Worm (Caenorhabditis elegans): ENCODE measurements around the gene ncs-7.
A peak's percentile ranks its signal among the peaks of the same experiment; 100 is the strongest.

ncs-7 gene

DNA sequence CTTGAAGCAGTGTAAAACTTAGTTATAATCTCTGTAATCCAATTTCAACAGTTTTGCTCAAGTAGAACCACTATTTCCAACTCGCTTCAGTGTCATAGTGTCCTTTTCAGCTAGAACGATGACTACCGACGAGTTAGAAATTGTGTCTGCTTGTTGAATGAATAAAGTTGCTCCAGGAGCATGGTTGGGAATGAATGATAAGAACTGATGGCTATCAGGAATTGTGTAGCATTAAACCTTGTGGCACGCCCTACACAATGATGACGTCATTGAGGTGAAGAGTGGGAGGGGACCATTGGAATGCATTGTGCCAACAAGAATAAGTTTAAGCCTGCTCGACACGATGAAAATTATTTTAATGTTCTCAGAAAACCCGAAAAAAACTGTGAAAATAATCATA, 15.6 kb upstream of the ncs-7 start:
- no peak for TF ChIP-seq daf-16 (GFP tag; optimal IDR thresholded peaks at IDR 0.05)
- peak; percentile 54 for TF ChIP-seq daf-16 (tag; optimal IDR thresholded peaks at IDR 0.05)
- TF ChIP-seq dmd-6 (GFP tag; IDR thresholded peaks at IDR 0.05) = peak; percentile 47
- TF ChIP-seq nhr-28 (tag; optimal IDR thresholded peaks at IDR 0.05) = peak; percentile 6
- TF ChIP-seq Y105C5A.15 (GFP tag; IDR thresholded peaks at IDR 0.05) = no peak
- no peak for TF ChIP-seq mep-1 (tag; optimal IDR thresholded peaks at IDR 0.05)
- no peak for TF ChIP-seq lin-1 (GFP tag; IDR thresholded peaks at IDR 0.05)
- TF ChIP-seq pqm-1 (tag; optimal IDR thresholded peaks at IDR 0.05) = peak; percentile 57
- peak in 1 of 2 experiments; percentile 39 for TF ChIP-seq unc-62 (GFP tag; optimal IDR thresholded peaks at IDR 0.05 in 1 of 2)
- TF ChIP-seq unc-62 (tag; optimal IDR thresholded peaks at IDR 0.05) = no peak

DNA sequence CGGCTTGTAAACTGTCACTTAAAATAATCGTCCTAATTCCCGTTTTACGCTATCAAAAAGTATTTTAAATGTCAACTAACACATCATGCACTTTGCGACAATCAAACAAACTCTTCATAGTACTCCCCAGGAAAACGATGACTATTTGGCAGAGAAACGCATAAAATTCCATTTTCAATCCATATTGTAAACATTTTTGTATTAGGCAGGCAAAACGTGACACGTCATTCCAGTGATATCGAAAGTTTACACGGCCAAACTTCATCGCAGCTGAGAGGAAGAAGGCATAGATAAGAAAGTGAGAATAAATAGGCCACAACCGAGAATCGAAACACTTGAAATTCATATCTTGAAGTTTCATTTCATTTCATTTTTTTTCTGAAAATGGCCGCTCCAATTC, 14.2 kb upstream of the ncs-7 start, which contains the start of gene lec-9:
Gene lec-9 (plus strand): TSS at position 349 of the 400 bp plus-strand sequence.
- TF ChIP-seq snpc-1.2 (GFP tag; IDR thresholded peaks at IDR 0.05) = no peak
- no peak for TF ChIP-seq fos-1 (tag; optimal IDR thresholded peaks at IDR 0.05)
- TF ChIP-seq sdz-12 (GFP tag; optimal IDR thresholded peaks at IDR 0.05) = no peak
- no peak for TF ChIP-seq Y75B8A.6 (GFP tag; IDR thresholded peaks at IDR 0.05)
- peak; percentile 72 for TF ChIP-seq dve-1 (tag; optimal IDR thresholded peaks at IDR 0.05; ENCODE audit: insufficient read depth)
- TF ChIP-seq spr-1 (tag; optimal IDR thresholded peaks at IDR 0.05) = no peak
- TF ChIP-seq set-16 (GFP tag; IDR thresholded peaks at IDR 0.05) = no peak
- peak; percentile 76 for TF ChIP-seq nhr-28 (tag; optimal IDR thresholded peaks at IDR 0.05)
- TF ChIP-seq nhr-11 (tag; optimal IDR thresholded peaks at IDR 0.05) = peak; percentile 5
- TF ChIP-seq lin-13 (GFP tag; optimal IDR thresholded peaks at IDR 0.05) = peak; percentile 19
- TF ChIP-seq nhr-77 (tag; optimal IDR thresholded peaks at IDR 0.05) = peak; percentile 46
- TF ChIP-seq hlh-30 (tag; optimal IDR thresholded peaks at IDR 0.05; ENCODE audit: insufficient read depth) = peak; percentile 26
- TF ChIP-seq lsy-2 (tag; optimal IDR thresholded peaks at IDR 0.05) = peak in 1 of 2 experiments; percentile 22
- no peak for TF ChIP-seq Y5F2A.4 (GFP tag; optimal IDR thresholded peaks at IDR 0.05)
- TF ChIP-seq nhr-25 (tag; optimal IDR thresholded peaks at IDR 0.05; ENCODE audit: borderline replicate concordance, insufficient read depth) = no peak
- no peak for TF ChIP-seq zfp-3 (GFP tag; conservative IDR thresholded peaks at IDR 0.05)
- peak; percentile 89 for TF ChIP-seq dmd-6 (GFP tag; IDR thresholded peaks at IDR 0.05)
- TF ChIP-seq nhr-237 (tag; optimal IDR thresholded peaks at IDR 0.05) = no peak
- TF ChIP-seq lin-1 (GFP tag; IDR thresholded peaks at IDR 0.05) = peak; percentile 59; the same call in 1 of the 2 replicates
- TF ChIP-seq ZK546.5 (tag; optimal IDR thresholded peaks at IDR 0.05) = no peak
- TF ChIP-seq nhr-6 (tag; optimal IDR thresholded peaks at IDR 0.05) = peak; percentile 88
- TF ChIP-seq madf-9 (GFP tag; conservative IDR thresholded peaks at IDR 0.05) = no peak
- peak; percentile 87 for TF ChIP-seq hlh-11 (tag; optimal IDR thresholded peaks at IDR 0.05)
- TF ChIP-seq daf-16 (GFP tag; optimal IDR thresholded peaks at IDR 0.05) = peak in 1 of 2 experiments; percentile 63
- TF ChIP-seq daf-16 (tag; optimal IDR thresholded peaks at IDR 0.05) = peak; percentile 98
- peak; percentile 31 for TF ChIP-seq mxl-3 (GFP tag; optimal IDR thresholded peaks at IDR 0.05)
- 0 out of 2 replicates have a peak, but pooled peaks have one; percentile 23 for TF ChIP-seq tra-1 (GFP tag; IDR thresholded peaks at IDR 0.05)
- peak in 1 of 2 experiments; percentile 95 for TF ChIP-seq unc-62 (GFP tag; optimal IDR thresholded peaks at IDR 0.05 in 1 of 2)
- no peak for TF ChIP-seq unc-62 (tag; optimal IDR thresholded peaks at IDR 0.05)
- TF ChIP-seq pqm-1 (tag; optimal IDR thresholded peaks at IDR 0.05) = peak; percentile 96
- peak; percentile 8 for TF ChIP-seq mep-1 (tag; optimal IDR thresholded peaks at IDR 0.05)
- TF ChIP-seq jun-1 (tag; optimal IDR thresholded peaks at IDR 0.05) = no peak
- no peak for TF ChIP-seq cey-2 (tag; optimal IDR thresholded peaks at IDR 0.05; ENCODE audit: borderline replicate concordance, insufficient read depth)
- TF ChIP-seq arid-1 (GFP tag; conservative IDR thresholded peaks at IDR 0.05) = no peak
- TF ChIP-seq php-3 (GFP tag; IDR thresholded peaks at IDR 0.05) = peak; percentile 55
- no peak for TF ChIP-seq daf-12 (tag; optimal IDR thresholded peaks at IDR 0.05)
- peak in 1 of 2 experiments; percentile 52 for TF ChIP-seq mdl-1 (tag; optimal IDR thresholded peaks at IDR 0.05)
- peak; percentile 63 for TF ChIP-seq nhr-48 (tag; optimal IDR thresholded peaks at IDR 0.05)
- no peak for TF ChIP-seq nhr-42 (GFP tag; IDR thresholded peaks at IDR 0.05)
